Fruit fly (Drosophila melanogaster) whole organism, larva: ENCODE data around the gene CG13306.

Experiments
- noc ChIP-seq: fragments of 200-800 bp; sonication (Bioruptor generic); optimal IDR thresholded peaks from 3 replicates; lab custom pipeline; 2019; ENCODE audit warnings: missing biosample characterization, mild to moderate bottlenecking, missing genetic modification characterization, moderate library complexity

The CG13306 gene

DNA sequence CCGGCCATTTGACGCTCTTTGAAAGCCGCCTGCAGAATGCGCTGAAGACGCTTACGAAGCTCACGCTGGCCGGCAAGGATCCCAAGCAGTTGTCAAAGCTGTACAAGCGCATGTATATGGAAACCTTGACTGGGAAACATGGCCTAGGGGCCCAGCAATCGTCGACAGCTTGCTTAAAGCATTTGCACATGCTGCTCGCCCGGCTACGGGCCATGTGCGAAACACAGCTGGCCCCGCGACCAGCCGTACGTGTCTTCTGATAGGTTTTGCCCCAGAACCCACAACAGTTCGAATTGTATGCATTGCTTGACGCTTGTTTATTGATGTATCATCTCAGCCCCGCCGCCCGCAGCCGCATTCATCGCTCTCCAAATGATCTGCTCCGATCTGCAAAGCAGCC lies 24.3 kb downstream of the CG13306 start:
- no peak for TF ChIP-seq noc

DNA sequence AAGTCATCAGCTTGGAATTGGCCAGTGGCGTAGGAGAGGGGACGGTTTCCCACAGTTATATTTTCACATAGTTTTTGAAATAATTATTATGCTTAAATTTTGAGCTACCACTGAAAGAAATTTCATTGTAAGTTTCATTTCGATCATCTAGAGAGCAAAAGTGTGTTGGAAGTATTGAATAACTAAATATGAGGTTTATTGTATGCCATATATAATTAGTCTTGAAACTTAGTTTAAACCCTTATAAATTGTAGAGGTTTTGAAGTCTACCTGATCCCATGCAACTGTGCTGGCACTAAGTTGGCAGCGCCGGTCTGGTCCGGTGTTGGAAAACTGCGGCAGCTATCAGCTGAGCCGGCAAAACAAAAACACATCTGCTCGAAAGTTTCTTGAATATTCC lies 28.4 kb downstream of the CG13306 start, which contains the start of the genes CG32022 and CG6511:
Gene CG32022 (minus strand): TSS at position 128 of the 400 bp plus-strand sequence.
Gene CG6511 (plus strand): TSS at position 180 of the 400 bp plus-strand sequence.
- peak; percentile 98 for TF ChIP-seq noc

DNA sequence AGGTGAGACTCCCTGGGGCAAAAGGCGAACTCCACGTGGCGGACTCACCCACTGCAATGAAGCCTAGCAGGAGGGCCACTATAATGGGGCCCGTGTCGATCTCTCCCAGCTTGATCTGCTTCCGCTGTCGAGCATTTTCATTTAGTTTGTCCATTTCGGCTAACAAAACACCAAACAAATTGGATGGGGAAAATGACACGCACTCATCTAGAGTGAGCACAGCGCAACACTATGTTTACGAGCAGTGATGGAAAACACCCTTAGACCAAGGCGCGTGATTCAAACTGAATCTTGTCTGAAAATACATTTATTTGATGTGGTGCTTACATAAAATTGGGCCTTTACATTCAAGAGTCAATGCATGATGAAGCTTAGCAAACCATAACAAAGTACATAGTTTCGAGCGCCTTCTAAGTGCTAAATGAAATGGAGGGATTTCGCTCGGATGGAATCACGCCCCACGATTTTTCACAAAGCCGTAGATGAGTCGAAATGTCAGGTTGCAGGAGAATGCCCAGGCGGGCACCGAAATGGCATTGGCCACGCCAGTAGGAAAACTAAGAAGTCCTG lies 29.5 kb downstream of the CG13306 start, which contains the start of gene SrpRbeta:
Gene SrpRbeta (minus strand): TSS at position 236 of the 570 bp plus-strand sequence.
- TF ChIP-seq noc, result peak; percentile 43

DNA sequence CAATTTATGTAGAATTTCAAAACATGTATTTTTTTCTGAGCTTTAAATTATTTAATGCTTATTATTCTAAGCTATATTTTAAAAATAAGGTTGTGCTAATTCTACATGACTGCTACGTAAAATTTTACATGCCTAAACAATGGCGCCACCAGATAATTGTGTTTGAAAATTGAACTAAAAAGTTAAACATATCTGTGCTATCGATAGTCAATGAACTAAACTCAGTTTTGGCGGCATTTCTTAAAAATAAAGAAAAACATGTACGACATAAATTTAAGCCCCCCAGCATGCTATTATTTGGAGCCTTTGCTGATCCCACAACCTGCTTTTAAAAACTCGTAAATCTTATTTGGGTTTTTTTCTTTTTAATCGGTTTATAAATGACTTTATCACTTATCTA lies 30.9 kb downstream of the CG13306 start:
- TF ChIP-seq noc, result no peak

DNA sequence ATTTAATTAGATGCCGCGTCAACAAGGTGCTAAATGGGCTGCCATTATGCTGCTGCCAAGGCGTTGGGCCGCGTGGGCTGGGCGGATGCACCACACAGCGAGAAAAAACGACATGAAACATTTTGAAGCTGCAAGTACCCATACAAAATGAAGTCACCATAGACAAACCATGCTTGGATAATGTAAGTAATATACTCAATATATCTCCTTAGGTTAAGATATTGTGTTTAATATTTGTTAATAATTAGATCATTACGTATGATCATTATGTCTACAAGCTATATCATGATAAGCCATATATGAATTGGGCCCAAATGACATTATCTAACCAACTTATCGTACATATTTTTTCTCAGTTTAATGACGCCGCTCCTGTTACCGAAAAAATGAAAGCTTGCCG lies 33.5 kb downstream of the CG13306 start:
- TF ChIP-seq noc, result no peak

DNA sequence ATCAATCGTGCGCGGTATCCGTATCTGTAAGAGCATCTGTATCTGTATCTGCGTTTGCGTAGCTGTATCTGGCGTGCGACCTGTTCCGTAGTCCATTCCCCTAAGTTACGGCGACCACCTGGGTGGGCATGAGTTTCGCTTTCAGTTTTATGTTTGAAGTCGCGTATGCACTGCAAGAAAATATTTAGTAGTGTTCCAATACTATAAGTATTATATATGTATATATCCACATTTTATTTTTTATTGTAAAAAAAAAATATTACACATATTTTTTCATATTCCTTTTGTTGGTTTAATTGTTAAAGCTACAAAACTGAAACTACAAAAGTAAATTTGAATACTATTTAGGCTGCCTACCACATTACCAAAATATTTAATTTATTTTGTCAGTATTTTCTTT lies 36.6 kb downstream of the CG13306 start:
- no peak for TF ChIP-seq noc

DNA sequence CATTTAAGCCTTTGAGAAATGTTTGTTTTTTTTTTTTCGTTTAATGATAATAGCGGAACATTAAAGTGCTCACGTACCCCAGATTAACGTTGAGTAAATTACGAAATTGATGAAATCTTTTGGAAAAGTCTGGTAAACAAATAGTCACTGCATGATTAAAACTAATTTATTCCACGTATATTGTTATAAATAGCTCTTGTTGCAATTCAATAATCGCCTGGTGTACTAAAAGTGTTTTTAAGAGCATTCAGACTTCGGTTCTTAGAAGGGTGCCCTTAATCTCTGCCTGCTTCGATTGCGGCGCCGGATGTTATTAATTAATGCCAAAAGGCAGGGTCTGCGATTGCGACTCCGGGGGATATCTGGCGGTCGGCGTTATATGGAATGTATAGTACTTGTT lies 40.7 kb downstream of the CG13306 start:
- peak; percentile 86 for TF ChIP-seq noc

DNA sequence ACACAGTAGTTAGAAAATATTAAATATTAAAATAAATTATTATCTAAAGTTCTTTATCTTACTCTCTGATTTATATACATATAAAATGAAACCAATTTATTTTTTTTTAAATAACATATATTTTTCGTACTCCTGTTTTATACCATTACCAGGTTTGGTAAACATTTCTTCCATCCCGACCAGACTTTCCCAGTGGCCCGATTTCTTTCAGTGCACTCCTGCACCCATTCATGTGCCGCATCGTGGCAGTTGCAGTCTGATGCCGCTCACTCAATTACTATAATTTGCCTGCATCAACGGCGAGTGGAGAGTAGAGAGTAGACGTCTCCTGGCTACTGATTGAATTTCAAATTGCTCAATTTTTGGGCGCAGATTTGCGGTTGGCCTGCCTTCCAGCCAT lies 41.7 kb downstream of the CG13306 start:
- no peak for TF ChIP-seq noc

DNA sequence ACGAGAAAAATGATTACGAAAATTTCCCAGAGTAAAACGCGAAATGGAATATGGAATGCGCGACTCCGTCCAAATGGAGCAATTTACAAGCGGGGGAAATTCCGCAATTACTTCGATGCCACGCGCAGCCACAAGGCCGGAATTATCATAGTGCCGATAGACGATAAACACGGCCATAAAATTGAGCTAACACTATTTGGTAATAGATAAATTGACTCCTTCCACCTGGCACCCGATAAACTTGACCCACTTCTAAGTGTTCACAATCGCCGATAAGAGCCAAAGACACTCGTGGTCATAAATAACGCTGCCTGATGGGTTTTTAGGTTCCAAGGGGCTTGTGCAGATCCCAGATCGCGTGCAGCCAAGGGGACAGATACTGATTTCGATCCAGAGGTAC lies 42.5 kb downstream of the CG13306 start:
- TF ChIP-seq noc, result no peak

DNA sequence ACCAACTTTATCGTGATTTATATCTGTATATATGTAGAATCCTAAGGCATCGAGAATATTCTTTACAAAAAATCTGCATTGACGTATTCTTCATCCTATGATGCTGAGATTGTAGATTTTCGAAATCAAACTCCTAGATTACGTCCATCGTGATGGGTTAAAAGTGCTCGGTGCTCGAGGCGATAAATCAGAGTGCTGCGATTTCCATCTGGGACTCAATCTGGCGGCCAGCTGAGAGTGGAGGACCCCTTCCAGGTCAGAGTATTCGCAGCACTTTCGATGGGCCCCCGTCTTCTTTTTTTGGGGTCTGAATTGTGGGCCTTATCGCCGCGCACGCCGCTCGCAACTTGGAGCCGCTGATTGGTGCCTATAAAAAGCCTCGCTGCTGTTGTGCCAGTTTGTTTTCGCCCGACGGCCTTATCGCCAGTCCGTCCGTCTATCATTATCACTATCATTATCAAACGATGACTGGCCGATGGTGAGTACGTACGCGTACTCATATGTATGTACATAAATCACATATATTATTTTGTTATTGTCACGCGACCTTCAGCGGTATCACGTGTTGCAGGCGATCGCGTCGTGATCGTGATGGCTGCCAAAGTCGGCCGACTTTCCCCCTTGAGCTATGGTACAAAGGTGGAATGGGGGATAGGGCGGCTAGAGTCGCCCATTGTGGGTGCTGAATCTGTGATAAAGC lies 44.7 kb downstream of the CG13306 start:
- TF ChIP-seq noc, result peak; percentile 67

DNA sequence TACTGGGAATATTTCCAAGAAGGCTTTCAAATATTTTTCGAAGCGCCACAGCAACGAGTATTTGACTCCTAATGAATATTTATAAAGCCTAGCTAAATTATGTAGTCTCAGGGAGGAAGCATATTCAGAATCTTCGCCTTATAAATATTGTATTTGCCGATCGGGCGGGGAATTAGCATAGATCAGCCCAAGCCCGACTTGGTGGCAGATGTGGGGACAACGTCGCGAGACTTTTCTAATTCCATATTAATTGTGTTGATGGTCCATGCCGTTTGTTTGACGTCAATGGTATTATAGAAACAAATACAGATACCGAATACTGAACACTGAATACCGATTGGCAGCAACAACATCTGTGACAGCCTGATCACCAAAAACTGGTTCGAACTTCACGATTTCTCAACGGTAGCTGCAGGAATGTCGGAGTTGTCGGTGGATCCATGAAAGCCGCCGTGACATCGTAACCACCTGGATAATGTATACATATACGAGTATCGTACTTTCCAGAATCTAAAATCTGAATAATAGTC lies 45.8 kb downstream of the CG13306 start:
- no peak for TF ChIP-seq noc

DNA sequence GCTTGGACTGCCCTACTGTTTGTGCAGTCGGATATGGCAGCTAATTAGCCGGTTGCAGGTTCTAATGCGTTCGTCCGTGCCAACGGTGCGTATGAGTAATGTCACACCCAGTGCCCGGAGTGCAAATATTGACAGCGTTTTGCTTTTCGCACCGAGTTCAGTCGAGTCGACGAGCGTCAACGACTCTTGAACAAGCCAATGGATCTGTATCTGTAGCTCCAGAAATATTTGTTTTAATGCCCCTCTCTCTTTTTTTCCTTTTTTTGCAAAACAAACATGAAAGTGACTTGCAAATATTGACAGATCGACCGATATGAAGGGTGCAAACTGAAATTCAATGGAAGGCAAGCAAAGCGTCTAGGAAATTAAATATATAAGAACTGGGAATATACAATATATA lies 47.1 kb downstream of the CG13306 start:
- TF ChIP-seq noc, result peak; percentile 75

DNA sequence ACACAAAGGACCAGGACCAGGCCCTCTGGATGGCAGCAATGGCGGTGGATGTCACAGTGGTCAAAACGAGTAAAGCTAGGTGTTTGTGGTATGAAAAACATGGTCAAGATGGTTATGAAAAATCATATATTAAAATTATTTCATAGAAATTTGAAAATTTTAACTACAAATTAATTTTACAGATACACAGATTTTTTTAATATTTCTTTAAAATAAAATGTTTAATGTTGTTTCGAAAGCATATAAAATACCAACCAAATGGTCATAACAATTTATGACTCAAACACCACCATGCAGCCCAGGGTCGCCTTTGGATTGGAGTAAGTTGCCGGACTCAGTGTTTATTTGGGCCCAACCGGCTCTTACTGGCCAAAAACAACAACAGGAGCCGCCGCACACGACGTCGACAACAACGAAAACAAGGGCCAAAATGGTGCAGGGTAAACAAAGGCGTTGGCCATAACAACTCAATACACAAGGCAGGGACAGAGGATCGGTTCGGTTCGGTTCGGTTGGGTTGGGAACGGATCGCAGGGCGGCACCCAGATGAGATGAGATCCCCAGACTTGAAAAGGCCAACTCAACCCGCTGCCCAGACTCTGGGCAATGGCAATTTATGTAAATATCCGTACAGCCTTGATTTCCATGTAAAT lies 47.7 kb downstream of the CG13306 start:
- no peak for TF ChIP-seq noc

DNA sequence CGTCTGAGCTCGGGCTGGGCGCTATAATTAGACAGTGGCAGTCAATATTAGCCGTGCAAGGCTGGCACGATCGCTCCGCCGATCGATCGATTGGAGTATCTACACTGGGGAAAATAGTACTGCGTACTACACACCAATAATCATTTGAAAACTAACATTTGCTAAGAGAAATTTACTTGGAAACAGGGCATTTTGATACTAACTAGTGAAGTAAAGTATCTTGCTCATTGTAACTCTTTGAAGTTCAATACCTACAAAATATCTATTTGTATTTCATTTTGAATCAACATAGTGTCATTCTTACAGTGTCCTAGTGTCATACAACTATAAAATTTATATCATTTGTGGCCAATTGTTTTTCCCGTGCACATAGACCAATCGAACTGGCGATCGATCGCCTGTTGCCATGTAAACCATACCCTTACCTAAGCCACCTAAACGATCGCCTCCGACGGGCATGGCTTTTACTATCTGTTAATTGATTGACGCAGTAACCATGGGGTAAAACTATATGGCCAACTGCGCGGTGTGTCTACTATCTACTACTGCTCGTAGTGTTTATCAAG lies 48.8 kb downstream of the CG13306 start:
- peak; percentile 88 for TF ChIP-seq noc

DNA sequence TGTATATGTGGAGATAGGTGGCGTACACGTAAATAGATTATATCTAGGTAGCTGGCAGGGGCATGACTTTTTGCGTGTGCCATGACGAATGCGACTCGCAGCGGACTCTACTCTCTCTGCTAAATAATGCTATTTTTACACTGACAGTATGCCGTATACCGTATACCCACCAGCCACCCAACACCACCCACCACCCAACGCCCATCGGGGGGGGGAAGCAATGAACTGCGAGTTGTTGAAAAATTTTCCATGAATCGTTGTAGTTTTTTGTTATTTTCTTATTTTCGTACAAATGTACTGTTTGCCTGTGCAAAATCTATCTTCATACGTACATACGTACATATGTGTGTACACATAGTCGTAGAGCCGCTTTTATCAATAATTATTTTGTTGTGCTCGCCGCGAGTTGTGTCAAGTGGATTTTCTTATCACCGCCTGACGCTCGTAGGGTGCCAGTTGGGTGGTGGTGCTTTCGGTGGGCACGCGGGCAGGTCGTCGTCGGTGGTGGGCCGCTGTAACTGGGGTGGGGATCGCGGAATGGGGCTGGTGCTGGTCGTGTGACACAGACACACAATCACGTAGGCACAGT lies 49.4 kb downstream of the CG13306 start:
- TF ChIP-seq noc, result peak; percentile 75

DNA sequence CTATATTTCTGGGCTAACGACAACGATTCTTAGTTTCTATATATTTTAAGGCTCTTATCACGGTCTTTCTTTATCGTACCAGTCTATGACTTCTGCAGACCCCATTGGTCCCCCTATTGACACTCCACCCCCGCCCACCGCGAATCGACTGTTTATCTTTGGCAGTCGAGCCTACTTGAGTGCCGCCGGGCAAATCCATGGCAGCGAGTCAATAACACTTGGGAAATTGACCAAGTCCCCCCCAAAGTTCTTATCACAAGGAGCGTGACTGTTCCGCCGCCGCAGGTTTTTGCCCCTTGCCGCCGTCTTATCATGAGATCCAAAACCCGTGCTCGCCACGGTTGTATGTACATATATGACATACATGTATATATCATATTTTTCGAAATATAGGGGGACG lies 49.9 kb downstream of the CG13306 start:
- no peak for TF ChIP-seq noc
